Worm (Caenorhabditis elegans) whole organism, L3 larva: ENCODE measurements around the gene rab-37.
A peak's percentile ranks its signal among the peaks of the same experiment; 100 is the strongest.

Experiments
- R02D3.7 ChIP-seq: fragments of 150-350 bp; optimal IDR thresholded peaks from 2 replicates; lab custom pipeline; 2014; ENCODE audit warnings: missing biosample characterization, missing genetic modification characterization
- ZK546.5 ChIP-seq: sonication (generic microtip); optimal IDR thresholded peaks from 2 replicates; lab custom pipeline; 2017; ENCODE audit warnings: missing biosample characterization, missing genetic modification characterization
- aly-2 ChIP-seq: fragments of 150-350 bp; optimal IDR thresholded peaks from 2 replicates; lab custom pipeline; 2014; ENCODE audit warnings: missing biosample characterization, missing genetic modification characterization
- ama-1 ChIP-seq: fragments of 150-350 bp; optimal IDR thresholded peaks from 2 replicates; lab custom pipeline; 2018
- ceh-16 ChIP-seq: sonication (generic microtip); optimal IDR thresholded peaks from 2 replicates; lab custom pipeline; 2017; ENCODE audit warnings: missing biosample characterization, missing genetic modification characterization
- ceh-28 ChIP-seq: fragments of 150-350 bp; optimal IDR thresholded peaks from 2 replicates; lab custom pipeline; 2014; ENCODE audit warnings: missing biosample characterization, missing genetic modification reagents, missing genetic modification characterization
- ceh-82 ChIP-seq: fragments of 150-350 bp; optimal IDR thresholded peaks from 2 replicates; lab custom pipeline; 2014; ENCODE audit warnings: missing biosample characterization, missing genetic modification characterization
- ceh-9 ChIP-seq: sonication (generic microtip); optimal IDR thresholded peaks from 2 replicates; lab custom pipeline; 2018; ENCODE audit warnings: missing biosample characterization, missing genetic modification characterization
- daf-12 ChIP-seq: fragments of 150-350 bp; optimal IDR thresholded peaks from 2 replicates; lab custom pipeline; 2014; ENCODE audit warnings: missing biosample characterization, missing genetic modification reagents, missing genetic modification characterization
- egl-27 ChIP-seq: sonication (generic microtip); optimal IDR thresholded peaks from 4 replicates; lab custom pipeline; 2017; ENCODE audit warnings: missing biosample characterization, missing genetic modification reagents, missing genetic modification characterization
- egl-5 ChIP-seq: fragments of 150-350 bp; optimal IDR thresholded peaks from 2 replicates; lab custom pipeline; 2017; ENCODE audit warnings: missing biosample characterization, missing genetic modification reagents, missing genetic modification characterization, inconsistent platforms
- elt-1 ChIP-seq: fragments of 150-350 bp; optimal IDR thresholded peaks from 2 replicates; lab custom pipeline; 2014; ENCODE audit warnings: missing biosample characterization, missing genetic modification characterization
- elt-2 ChIP-seq: sonication (generic microtip); optimal IDR thresholded peaks from 2 replicates; lab custom pipeline; 2016; ENCODE audit warnings: missing genetic modification reagents, mild to moderate bottlenecking, missing genetic modification characterization, missing compliant biosample characterization
- elt-3 ChIP-seq, 3 experiments: fragments of 150-350 bp in 1 of 3; sonication (generic microtip) in 2 of 3; optimal IDR thresholded peaks; 2 replicates in 2 of 3; 4 replicates in 1 of 3; lab custom pipeline; 2014 to 2017; ENCODE audit warnings: missing biosample characterization in 3 of 3, missing genetic modification characterization in 3 of 3
- eor-1 ChIP-seq, 2 experiments: fragments of 150-350 bp; optimal IDR thresholded peaks; 2 replicates each; lab custom pipeline; 2014 to 2018; ENCODE audit warnings: missing biosample characterization in 2 of 2, missing genetic modification characterization in 2 of 2
- fkh-10 ChIP-seq: sonication (generic microtip); optimal IDR thresholded peaks from 2 replicates; lab custom pipeline; 2017; ENCODE audit warnings: missing biosample characterization, missing genetic modification reagents, missing genetic modification characterization
- fkh-2 ChIP-seq: fragments of 150-350 bp; optimal IDR thresholded peaks from 2 replicates; lab custom pipeline; 2014; ENCODE audit warnings: missing biosample characterization, missing genetic modification reagents, missing genetic modification characterization
- fos-1 ChIP-seq: fragments of 150-350 bp; optimal IDR thresholded peaks from 2 replicates; lab custom pipeline; 2014; ENCODE audit warnings: missing biosample characterization, missing genetic modification characterization
- hmg-11 ChIP-seq: sonication (generic microtip); optimal IDR thresholded peaks from 2 replicates; lab custom pipeline; 2016; ENCODE audit warnings: missing genetic modification characterization, missing compliant biosample characterization
- lin-15B ChIP-seq: fragments of 150-350 bp; optimal IDR thresholded peaks from 2 replicates; lab custom pipeline; 2014; ENCODE audit warnings: missing biosample characterization, missing genetic modification characterization
- lin-39 ChIP-seq: fragments of 150-350 bp; optimal IDR thresholded peaks from 2 replicates; lab custom pipeline; 2018; ENCODE audit warnings: missing biosample characterization, missing genetic modification reagents, missing genetic modification characterization
- lsy-12 ChIP-seq: sonication (generic microtip); optimal IDR thresholded peaks from 2 replicates; lab custom pipeline; 2016; ENCODE audit warnings: mild to moderate bottlenecking, missing genetic modification characterization, missing compliant biosample characterization
- mdl-1 ChIP-seq: fragments of 150-350 bp; optimal IDR thresholded peaks from 2 replicates; lab custom pipeline; 2014; ENCODE audit warnings: missing biosample characterization, missing genetic modification characterization
- mml-1 ChIP-seq: fragments of 150-350 bp; sonication (generic microtip); optimal IDR thresholded peaks from 3 replicates; lab custom pipeline; 2014; ENCODE audit warnings: missing biosample characterization, missing genetic modification characterization
- nfya-1 ChIP-seq: sonication (generic microtip); optimal IDR thresholded peaks from 2 replicates; lab custom pipeline; 2017; ENCODE audit warnings: missing genetic modification characterization, mild to moderate bottlenecking, missing compliant biosample characterization, antibody characterized with exemption, moderate library complexity; ENCODE audit not compliant: insufficient read depth
- nhr-11 ChIP-seq: fragments of 150-350 bp; optimal IDR thresholded peaks from 2 replicates; lab custom pipeline; 2014; ENCODE audit warnings: missing biosample characterization, missing genetic modification characterization
- nhr-12 ChIP-seq: fragments of 150-350 bp; optimal IDR thresholded peaks from 2 replicates; lab custom pipeline; 2014; ENCODE audit warnings: missing biosample characterization, missing genetic modification characterization
- nhr-23 ChIP-seq: fragments of 150-350 bp; optimal IDR thresholded peaks from 2 replicates; lab custom pipeline; 2014; ENCODE audit warnings: missing biosample characterization, missing genetic modification reagents, missing genetic modification characterization
- nhr-237 ChIP-seq: fragments of 150-350 bp; optimal IDR thresholded peaks from 2 replicates; lab custom pipeline; 2014; ENCODE audit warnings: missing biosample characterization, missing genetic modification characterization
- nhr-25 ChIP-seq: sonication (generic microtip); optimal IDR thresholded peaks from 2 replicates; lab custom pipeline; 2017; ENCODE audit warnings: missing biosample characterization, missing genetic modification characterization
- nhr-28 ChIP-seq: fragments of 150-350 bp; optimal IDR thresholded peaks from 2 replicates; lab custom pipeline; 2014; ENCODE audit warnings: missing biosample characterization, missing genetic modification characterization
- nhr-43 ChIP-seq: sonication (generic microtip); optimal IDR thresholded peaks from 2 replicates; lab custom pipeline; 2016; ENCODE audit warnings: mild to moderate bottlenecking, missing genetic modification characterization, missing compliant biosample characterization; ENCODE audit not compliant: poor library complexity, severe bottlenecking
- nhr-67 ChIP-seq: fragments of 150-350 bp; optimal IDR thresholded peaks from 2 replicates; lab custom pipeline; 2014; ENCODE audit warnings: missing biosample characterization, missing genetic modification characterization
- nhr-77 ChIP-seq: fragments of 150-350 bp; optimal IDR thresholded peaks from 2 replicates; lab custom pipeline; 2014; ENCODE audit warnings: missing biosample characterization, missing genetic modification characterization
- pha-4 ChIP-seq: fragments of 150-350 bp; optimal IDR thresholded peaks from 2 replicates; lab custom pipeline; 2014; ENCODE audit warnings: missing biosample characterization, missing genetic modification reagents, missing genetic modification characterization
- pqm-1 ChIP-seq: fragments of 150-350 bp; optimal IDR thresholded peaks from 2 replicates; lab custom pipeline; 2017; ENCODE audit warnings: missing biosample characterization, missing genetic modification characterization, inconsistent platforms
- sea-2 ChIP-seq: fragments of 150-350 bp; sonication (generic microtip); optimal IDR thresholded peaks from 4 replicates; lab custom pipeline; 2014; ENCODE audit warnings: missing biosample characterization, missing genetic modification reagents, missing genetic modification characterization
- skn-1 ChIP-seq: fragments of 150-350 bp; optimal IDR thresholded peaks from 2 replicates; lab custom pipeline; 2014; ENCODE audit warnings: missing biosample characterization, missing genetic modification characterization
- snpc-4 ChIP-seq: fragments of 150-350 bp; optimal IDR thresholded peaks from 2 replicates; lab custom pipeline; 2014; ENCODE audit warnings: missing biosample characterization, missing genetic modification characterization
- tbx-2 ChIP-seq: sonication (generic microtip); optimal IDR thresholded peaks from 2 replicates; lab custom pipeline; 2016; ENCODE audit warnings: mild to moderate bottlenecking, missing genetic modification characterization, missing compliant biosample characterization
- unc-39 ChIP-seq: sonication (generic microtip); optimal IDR thresholded peaks from 4 replicates; lab custom pipeline; 2017; ENCODE audit warnings: missing biosample characterization, missing genetic modification characterization
- unc-62 ChIP-seq: fragments of 150-350 bp; sonication (generic microtip); optimal IDR thresholded peaks from 4 replicates; lab custom pipeline; 2014; ENCODE audit warnings: missing biosample characterization, missing genetic modification reagents, missing genetic modification characterization
- zag-1 ChIP-seq: fragments of 150-350 bp; optimal IDR thresholded peaks from 2 replicates; lab custom pipeline; 2014; ENCODE audit warnings: missing biosample characterization, missing genetic modification characterization
- ztf-11 ChIP-seq: fragments of 150-350 bp; optimal IDR thresholded peaks from 2 replicates; lab custom pipeline; 2014; ENCODE audit warnings: missing biosample characterization, missing genetic modification characterization
- ztf-4 ChIP-seq: fragments of 150-350 bp; optimal IDR thresholded peaks from 2 replicates; lab custom pipeline; 2014; ENCODE audit warnings: missing biosample characterization, missing genetic modification characterization

rab-37 gene

DNA sequence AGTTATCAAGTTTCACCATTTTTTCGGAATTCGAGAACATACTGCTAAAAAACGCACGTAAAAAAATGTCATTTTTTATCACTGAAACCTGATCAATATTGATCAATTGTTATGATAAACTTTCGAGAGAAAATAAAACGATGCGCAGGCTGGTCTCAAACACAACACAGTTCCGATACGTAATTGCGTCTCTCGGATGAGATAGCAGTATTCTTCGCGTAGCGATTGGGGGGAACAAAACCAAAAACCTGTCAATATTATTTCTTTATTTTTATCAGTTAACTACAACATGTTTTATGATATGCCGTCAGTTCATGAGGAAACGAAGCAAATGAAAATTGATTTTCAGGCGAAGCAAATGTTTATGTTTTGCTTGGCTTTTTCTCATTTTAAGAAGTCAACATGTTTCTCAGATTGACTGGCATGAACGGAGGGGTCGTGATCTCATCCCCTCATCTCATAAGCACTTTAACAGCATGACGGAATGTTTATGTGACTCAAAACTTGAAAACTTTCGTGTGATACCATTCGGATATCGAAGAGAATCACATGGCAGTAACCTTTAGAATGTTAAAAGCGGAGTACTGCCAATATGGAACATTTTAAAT, 20.0 kb downstream of the rab-37 start:
- TF ChIP-seq pha-4 (tag; lab: Kevin White, UChicago) (peak; percentile 22), daf-12 (tag; lab: Kevin White, UChicago) (no peak), elt-2 (peak; percentile 85), ceh-28 (peak; percentile 16), snpc-4 (tag; lab: Kevin White, UChicago) (no peak), nhr-23 (peak; percentile 32), pqm-1 (tag; lab: Kevin White, UChicago) (peak; percentile 46), egl-5 (peak; percentile 11)

DNA sequence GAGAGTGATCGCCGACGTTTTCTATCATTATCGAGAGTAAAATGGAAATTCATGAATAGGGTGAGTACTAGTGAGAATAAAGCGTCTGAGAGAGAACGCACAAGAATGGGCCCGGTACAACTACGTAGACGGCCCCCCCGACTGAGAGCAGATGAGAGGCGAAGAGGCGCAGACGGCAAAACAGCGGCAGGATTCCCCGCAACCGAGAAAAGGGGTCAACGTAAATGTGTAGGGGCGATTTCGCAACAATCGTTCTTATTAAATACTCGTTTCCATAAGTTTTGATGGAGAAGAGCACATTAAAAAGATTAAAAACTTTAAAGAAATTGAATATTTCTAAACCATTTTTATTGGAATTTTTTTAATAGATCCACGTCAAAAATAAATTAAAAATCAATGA, 21.0 kb downstream of the rab-37 start:
- TF ChIP-seq pqm-1 (tag; lab: Kevin White, UChicago), result no peak
- no peak for TF ChIP-seq nhr-28 (tag; lab: Kevin White, UChicago)
- no peak for TF ChIP-seq R02D3.7 (tag; lab: Kevin White, UChicago)
- no peak for TF ChIP-seq nhr-11 (tag; lab: Kevin White, UChicago)
- no peak for TF ChIP-seq fkh-10 (GFP tag; lab: Kevin White, UChicago)
- no peak for TF ChIP-seq nhr-237 (tag; lab: Kevin White, UChicago)
- TF ChIP-seq ceh-16 (tag; lab: Kevin White, UChicago), result no peak
- no peak for TF ChIP-seq fkh-2 (tag; lab: Kevin White, UChicago)
- TF ChIP-seq aly-2 (tag; lab: Kevin White, UChicago), result no peak
- no peak for TF ChIP-seq elt-3 (tag; optimal IDR thresholded peaks at IDR 0.05; lab: Kevin White, UChicago)
- TF ChIP-seq pha-4 (tag; lab: Kevin White, UChicago), result peak; percentile 15
- TF ChIP-seq ztf-11, result no peak
- TF ChIP-seq hmg-11 (tag; lab: Kevin White, UChicago), result peak; percentile 37
- no peak for TF ChIP-seq mdl-1
- peak; percentile 52 for TF ChIP-seq nhr-23
- TF ChIP-seq elt-2, result no peak
- TF ChIP-seq ZK546.5 (tag; lab: Kevin White, UChicago), result no peak
- TF ChIP-seq nhr-25 (tag; lab: Kevin White, UChicago), result no peak
- TF ChIP-seq nfya-1, result peak; percentile 63
- TF ChIP-seq daf-12 (tag; lab: Kevin White, UChicago), result no peak
- no peak for TF ChIP-seq ztf-4
- peak; percentile 7 for TF ChIP-seq snpc-4 (tag; lab: Kevin White, UChicago)
- TF ChIP-seq nhr-43 (tag; lab: Kevin White, UChicago), result peak; percentile 38
- no peak for TF ChIP-seq unc-39 (tag; lab: Kevin White, UChicago)

ce11 chrX:4209131-4209530, 26.5 kb downstream of the rab-37 start:
- TF ChIP-seq nhr-77 (tag; lab: Kevin White, UChicago) (peak; percentile 100), lin-39 (tag; lab: Kevin White, UChicago) (peak; percentile 99), ceh-16 (tag; lab: Kevin White, UChicago) (peak; percentile 68), mml-1 (tag; lab: Kevin White, UChicago) (no peak), sea-2 (no peak), R02D3.7 (tag; lab: Kevin White, UChicago) (peak; percentile 95), pqm-1 (tag; lab: Kevin White, UChicago) (peak; percentile 82), ZK546.5 (tag; lab: Kevin White, UChicago) (peak; percentile 62), hmg-11 (tag; lab: Kevin White, UChicago) (peak; percentile 91), snpc-4 (tag; lab: Kevin White, UChicago) (peak; percentile 96), mdl-1 (peak; percentile 73), aly-2 (tag; lab: Kevin White, UChicago) (peak; percentile 97), ceh-82 (peak; percentile 99), nhr-43 (tag; lab: Kevin White, UChicago) (peak; percentile 99), eor-1 (tag; optimal IDR thresholded peaks at IDR 0.05; lab: Kevin White, UChicago) (peak in 1 of 2 experiments; percentile 76), skn-1 (tag; lab: Kevin White, UChicago) (peak; percentile 93), unc-62 (GFP tag; lab: Kevin White, UChicago) (peak; percentile 97), elt-3 (tag; optimal IDR thresholded peaks at IDR 0.05; lab: Kevin White, UChicago) (peak; percentile 59 to 98 (median 94)), lsy-12 (tag; lab: Kevin White, UChicago) (peak; percentile 97), fkh-2 (tag; lab: Kevin White, UChicago) (peak; percentile 88), ceh-9 (tag; lab: Kevin White, UChicago) (peak; percentile 95), ztf-11 (peak; percentile 70), zag-1 (tag; lab: Kevin White, UChicago) (peak; percentile 95), nfya-1 (peak; percentile 98), elt-2 (peak; percentile 86), nhr-11 (tag; lab: Kevin White, UChicago) (peak; percentile 97), fos-1 (peak; percentile 94), elt-1 (tag; lab: Kevin White, UChicago) (peak; percentile 88), nhr-28 (tag; lab: Kevin White, UChicago) (peak; percentile 87), nhr-67 (tag; lab: Kevin White, UChicago) (peak; percentile 58), nhr-25 (tag; lab: Kevin White, UChicago) (peak; percentile 98), fkh-10 (GFP tag; lab: Kevin White, UChicago) (peak; percentile 97), pha-4 (tag; lab: Kevin White, UChicago) (peak; percentile 98), lin-15B (tag; lab: Kevin White, UChicago) (peak; percentile 44), unc-39 (tag; lab: Kevin White, UChicago) (no peak), tbx-2 (tag; lab: Kevin White, UChicago) (peak; percentile 99), ztf-4 (peak; percentile 94), nhr-23 (peak; percentile 99), egl-27 (tag; lab: Kevin White, UChicago) (peak; percentile 97), ama-1 (lab: Kevin White, UChicago) (peak; percentile 68), nhr-12 (tag; lab: Kevin White, UChicago) (peak; percentile 34)
